Worm (Caenorhabditis elegans): ENCODE data around the gene Y43F4B.10.
"Not testable (repeated sequence)": the region's sequence is repeated elsewhere in the genome, so short reads cannot be mapped to it uniquely, and the experiment has no call there.

Gene Y43F4B.10

DNA sequence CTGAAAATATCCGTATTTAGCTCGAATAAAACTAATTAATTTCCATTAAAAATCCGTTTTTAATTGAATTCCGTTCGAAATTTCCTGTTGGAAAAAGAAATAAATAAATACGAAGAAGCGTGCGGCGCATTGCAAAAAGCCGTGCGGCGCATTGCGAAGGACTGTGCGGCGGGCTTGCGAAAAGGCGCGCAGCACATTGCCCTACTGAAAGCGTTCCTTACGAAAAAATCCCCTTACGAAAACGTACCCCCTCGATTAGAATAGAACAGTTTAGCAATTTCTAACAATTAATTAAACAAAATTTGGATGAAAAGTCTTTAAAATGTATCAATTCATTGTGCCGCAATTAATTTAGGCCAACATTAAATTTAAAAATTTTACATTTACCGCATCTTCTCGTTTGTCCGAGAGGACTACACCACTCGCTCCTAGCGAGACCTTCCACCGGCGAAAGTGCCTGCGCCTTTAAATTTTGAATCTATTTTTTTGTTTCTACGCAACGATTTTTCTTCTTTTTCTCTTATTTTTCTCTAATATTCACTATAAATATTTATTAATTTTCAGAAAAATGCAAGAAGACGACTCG lies 17.5 kb upstream of the Y43F4B.10 start, which contains the start of gene npp-18 (continued):
- TF ChIP-seq let-607 (tag; optimal IDR thresholded peaks at IDR 0.05) = peak in 1 of 2 experiments; percentile 10
- not testable (repeated sequence) for TF ChIP-seq snpc-4 (GFP tag; optimal IDR thresholded peaks at IDR 0.05)
- peak in 1 of 4 experiments; percentile 8 for TF ChIP-seq snpc-4 (tag; optimal IDR thresholded peaks at IDR 0.05)
- peak; percentile 99 for TF ChIP-seq C06A6.2 (GFP tag; conservative IDR thresholded peaks at IDR 0.05)

- no peak for TF ChIP-seq sptf-2 (GFP tag; optimal IDR thresholded peaks at IDR 0.05)
- TF ChIP-seq nhr-90 (tag; optimal IDR thresholded peaks at IDR 0.05) = no peak
- TF ChIP-seq T07F8.4 (tag; optimal IDR thresholded peaks at IDR 0.05) = no peak
- TF ChIP-seq him-1 (tag; optimal IDR thresholded peaks at IDR 0.05) = no peak
- no peak for TF ChIP-seq let-607 (tag; optimal IDR thresholded peaks at IDR 0.05)
- no peak for TF ChIP-seq Y95B8A.8 (GFP tag; IDR thresholded peaks at IDR 0.05)
- TF ChIP-seq dpff-1 (tag; optimal IDR thresholded peaks at IDR 0.05) = peak; percentile 39
- peak; percentile 58 for TF ChIP-seq repo-1 (tag; optimal IDR thresholded peaks at IDR 0.05)
- peak; percentile 45 for TF ChIP-seq nhr-80 (tag; optimal IDR thresholded peaks at IDR 0.05)
- TF ChIP-seq B0336.3 (GFP tag; IDR thresholded peaks at IDR 0.05) = no peak
- TF ChIP-seq atf-7 (tag; optimal IDR thresholded peaks at IDR 0.05) = no peak
- no peak for TF ChIP-seq hsf-1 (GFP tag; IDR thresholded peaks at IDR 0.05)
- no peak for TF ChIP-seq efl-1 (GFP tag; optimal IDR thresholded peaks at IDR 0.05)
- no peak for TF ChIP-seq F52B5.7 (tag; optimal IDR thresholded peaks at IDR 0.05)
- TF ChIP-seq cebp-1 (GFP tag; IDR thresholded peaks at IDR 0.05) = no peak
- peak; percentile 5 for TF ChIP-seq cebp-1 (tag; optimal IDR thresholded peaks at IDR 0.05)
- no peak for TF ChIP-seq ztf-6 (GFP tag; IDR thresholded peaks at IDR 0.05)
- no peak for TF ChIP-seq nhr-179 (tag; optimal IDR thresholded peaks at IDR 0.05)
- no peak for TF ChIP-seq ztf-3 (GFP tag; optimal IDR thresholded peaks at IDR 0.05)
- peak; percentile 7 for TF ChIP-seq snpc-1.3 (tag; optimal IDR thresholded peaks at IDR 0.05; ENCODE audit: insufficient read depth)
- no peak for TF ChIP-seq ceh-79 (tag; optimal IDR thresholded peaks at IDR 0.05)
- TF ChIP-seq nfyb-1 (GFP tag; IDR thresholded peaks at IDR 0.05) = 0 out of 2 replicates have a peak, but pooled peaks have one; percentile 6
- TF ChIP-seq K11D2.4 (GFP tag; IDR thresholded peaks at IDR 0.05) = no peak
- TF ChIP-seq aptf-2 (GFP tag; conservative IDR thresholded peaks at IDR 0.05) = no peak
- no peak for TF ChIP-seq C17E4.6 (GFP tag; IDR thresholded peaks at IDR 0.05)
- no peak for TF ChIP-seq attf-5 (GFP tag; optimal IDR thresholded peaks at IDR 0.05)
- no peak for TF ChIP-seq F33H1.4 (GFP tag; IDR thresholded peaks at IDR 0.05)
- TF ChIP-seq lir-1 (GFP tag; conservative IDR thresholded peaks at IDR 0.05) = no peak
- TF ChIP-seq hmg-20 (GFP tag; IDR thresholded peaks at IDR 0.05) = no peak
- no peak for TF ChIP-seq snpc-4 (GFP tag; optimal IDR thresholded peaks at IDR 0.05)
- no peak for TF ChIP-seq snpc-4 (tag; optimal IDR thresholded peaks at IDR 0.05)
- no peak for TF ChIP-seq F57C9.4 (tag; optimal IDR thresholded peaks at IDR 0.05)
- 0 out of 2 replicates have a peak, but pooled peaks have one; percentile 15 for TF ChIP-seq nfya-2 (GFP tag; IDR thresholded peaks at IDR 0.05)
- no peak for TF ChIP-seq ztf-22 (GFP tag; optimal IDR thresholded peaks at IDR 0.05)
- TF ChIP-seq mcd-1 (GFP tag; IDR thresholded peaks at IDR 0.05) = no peak
- TF ChIP-seq snpc-3.4 (tag; optimal IDR thresholded peaks at IDR 0.05) = no peak
- no peak for TF ChIP-seq ztf-18 (tag; optimal IDR thresholded peaks at IDR 0.05)
- no peak for TF ChIP-seq ets-4 (GFP tag; optimal IDR thresholded peaks at IDR 0.05)
- no peak for TF ChIP-seq egl-18 (GFP tag; IDR thresholded peaks at IDR 0.05)
- TF ChIP-seq bed-1 (GFP tag; IDR thresholded peaks at IDR 0.05) = no peak
- no peak for TF ChIP-seq B0019.2 (GFP tag; conservative IDR thresholded peaks at IDR 0.05)
- TF ChIP-seq hlh-26 (GFP tag; conservative IDR thresholded peaks at IDR 0.05) = no peak
- TF ChIP-seq tbx-9 (tag; optimal IDR thresholded peaks at IDR 0.05; ENCODE audit: borderline replicate concordance) = no peak
- TF ChIP-seq hmg-1.2 (GFP tag; IDR thresholded peaks at IDR 0.05) = no peak
Observed at ce11 chrIII:13298722-13299431, 15.0 kb upstream of the Y43F4B.10 start, which contains the start of gene pgm-2. Gene pgm-2 (plus strand): TSS chrIII:13299378.
